Fruit fly (Drosophila melanogaster): Measurements from ENCODE around the gene Vps16B.
A peak's percentile ranks its signal among the peaks of the same experiment; 100 is the strongest.

Gene Vps16B

dm6 chr3R:29772795-29773331 lies 43.4 kb downstream of the Vps16B start (continued):
- TF ChIP-seq CG18262 (tag; optimal IDR thresholded peaks at IDR 0.05) (no peak), sim (GFP tag; IDR thresholded peaks at IDR 0.05) (no peak), pum (GFP tag; optimal IDR thresholded peaks at IDR 0.05) (no peak), run (tag; optimal IDR thresholded peaks at IDR 0.05) (no peak), CG10654 (GFP tag; optimal IDR thresholded peaks at IDR 0.05) (no peak), cwo (GFP tag; optimal IDR thresholded peaks at IDR 0.05) (peak; percentile 66), CG10147 (GFP tag; optimal IDR thresholded peaks at IDR 0.05) (no peak), Kr (GFP tag; optimal IDR thresholded peaks at IDR 0.05) (no peak), chm (GFP tag; IDR thresholded peaks at IDR 0.05) (peak; percentile 62; the same call in 1 of the 2 replicates), cg (GFP tag; optimal IDR thresholded peaks at IDR 0.05) (peak; percentile 93), CG5245 (GFP tag; optimal IDR thresholded peaks at IDR 0.05) (no peak), danr (GFP tag; IDR thresholded peaks at IDR 0.05) (no peak), ranshi (GFP tag; IDR thresholded peaks at IDR 0.05) (no peak), chif (GFP tag; optimal IDR thresholded peaks at IDR 0.05) (no peak), CG6813 (GFP tag; optimal IDR thresholded peaks at IDR 0.05) (no peak), bbx (GFP tag; IDR thresholded peaks at IDR 0.05; ENCODE audit: partially characterized antibody) (peak; percentile 60; the same call in 1 of the 2 replicates), CG7928 (GFP tag; optimal IDR thresholded peaks at IDR 0.05) (no peak), Deaf1 (tag; optimal IDR thresholded peaks at IDR 0.05) (peak; percentile 63), ro (GFP tag; IDR thresholded peaks at IDR 0.05) (no peak), grau (tag; optimal IDR thresholded peaks at IDR 0.05) (no peak), eve (GFP tag; optimal IDR thresholded peaks at IDR 0.05) (no peak), Fer2 (tag; optimal IDR thresholded peaks at IDR 0.05) (no peak), CG3726 (GFP tag; IDR thresholded peaks at IDR 0.05) (no peak), CG7786 (GFP tag; optimal IDR thresholded peaks at IDR 0.05) (no peak), dati (GFP tag; IDR thresholded peaks at IDR 0.05) (no peak), CrebB (tag; optimal IDR thresholded peaks at IDR 0.05) (peak; percentile 40), jing (GFP tag; optimal IDR thresholded peaks at IDR 0.05) (no peak), HLHmδ (GFP tag; optimal IDR thresholded peaks at IDR 0.05) (no peak), CG13775 (GFP tag; optimal IDR thresholded peaks at IDR 0.05) (no peak), CG11504 (tag; optimal IDR thresholded peaks at IDR 0.05) (no peak), wdn (GFP tag; IDR thresholded peaks at IDR 0.05) (0 out of 2 replicates have a peak, but pooled peaks have one; percentile 18), Hand (GFP tag; optimal IDR thresholded peaks at IDR 0.05) (peak; percentile 75), HLH4C (GFP tag; IDR thresholded peaks at IDR 0.05; ENCODE audit: partially characterized antibody) (no peak), CG12219 (GFP tag; optimal IDR thresholded peaks at IDR 0.05) (peak; percentile 15), Hr39 (optimal IDR thresholded peaks at IDR 0.05) (no peak), Rfx (GFP tag; IDR thresholded peaks at IDR 0.05) (peak; percentile 22; the same call in 1 of the 2 replicates), CG16813 (GFP tag; IDR thresholded peaks at IDR 0.05; ENCODE audit: partially characterized antibody) (peak; percentile 37; the same call in 1 of the 3 replicates), CG9817 (tag; optimal IDR thresholded peaks at IDR 0.05) (no peak), MESR4 (GFP tag; optimal IDR thresholded peaks at IDR 0.05) (no peak), Xrp1 (GFP tag; IDR thresholded peaks at IDR 0.05) (no peak; the same call in none of the 2 replicates), pan (optimal IDR thresholded peaks at IDR 0.05) (no peak), pan (GFP tag; optimal IDR thresholded peaks at IDR 0.05 in 1 of 2, IDR thresholded peaks at IDR 0.05 in 1 of 2) (peak in 1 of 2 experiments; percentile 45), kni (GFP tag; optimal IDR thresholded peaks at IDR 0.05) (peak; percentile 82), CkIIα-i1 (GFP tag; IDR thresholded peaks at IDR 0.05) (no peak), ac (GFP tag; optimal IDR thresholded peaks at IDR 0.05) (no peak), cad (GFP tag; optimal IDR thresholded peaks at IDR 0.05) (no peak), aop (GFP tag; IDR thresholded peaks at IDR 0.05) (no peak), CG11085 (GFP tag; IDR thresholded peaks at IDR 0.05) (no peak), Tbp (GFP tag; optimal IDR thresholded peaks at IDR 0.05) (no peak), CG32772 (GFP tag; IDR thresholded peaks at IDR 0.05) (no peak), CG7372 (GFP tag; IDR thresholded peaks at IDR 0.05) (no peak), Ets65A (GFP tag) (no peak)

All from whole organism, embryonic.